Fruit fly (Drosophila melanogaster): ENCODE results near the gene twy.

DNA sequence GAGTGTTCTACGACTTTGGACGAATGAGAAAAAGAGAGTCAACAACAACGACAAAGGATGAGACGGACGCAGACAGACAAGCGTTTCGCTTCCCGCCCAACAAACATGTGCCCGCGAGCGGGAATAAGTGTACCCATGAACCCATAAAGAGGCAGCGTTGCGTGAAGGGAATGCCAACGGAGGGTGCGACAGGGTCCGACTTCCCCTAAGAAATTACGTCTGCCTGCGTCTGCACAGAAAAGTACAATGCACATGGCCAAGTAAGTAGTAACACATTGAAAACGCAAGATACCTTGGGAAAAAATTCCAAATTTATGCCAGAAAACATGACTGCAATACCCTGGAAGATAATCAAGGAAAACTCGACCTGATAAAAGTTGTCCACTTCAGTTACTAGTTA is 38.1 kb upstream of the twy start:
- TF ChIP-seq Oli (tag; optimal IDR thresholded peaks at IDR 0.05), result no peak
- no peak for TF ChIP-seq phol (tag; optimal IDR thresholded peaks at IDR 0.05)
- no peak for TF ChIP-seq Ets65A (GFP tag)
- no peak for TF ChIP-seq CG10431 (GFP tag; optimal IDR thresholded peaks at IDR 0.05)
- no peak for TF ChIP-seq CG9215 (GFP tag; IDR thresholded peaks at IDR 0.05)
- TF ChIP-seq CG9932 (GFP tag; IDR thresholded peaks at IDR 0.05), result no peak
- TF ChIP-seq Lhr (GFP tag; optimal IDR thresholded peaks at IDR 0.05), result no peak
- no peak for TF ChIP-seq ash1 (GFP tag; optimal IDR thresholded peaks at IDR 0.05)
- TF ChIP-seq h (optimal IDR thresholded peaks at IDR 0.05), result no peak
- peak; percentile 15 for TF ChIP-seq nerfin-1 (tag; optimal IDR thresholded peaks at IDR 0.05)
- no peak for TF ChIP-seq CG42726 (GFP tag; IDR thresholded peaks at IDR 0.05; ENCODE audit: partially characterized antibody)
- no peak for TF ChIP-seq CG11456 (GFP tag; IDR thresholded peaks at IDR 0.05)
- no peak for TF ChIP-seq CG43689 (GFP tag; IDR thresholded peaks at IDR 0.05)
